Worm (Caenorhabditis elegans): ENCODE measurements around the gene cal-2.

The cal-2 gene

DNA sequence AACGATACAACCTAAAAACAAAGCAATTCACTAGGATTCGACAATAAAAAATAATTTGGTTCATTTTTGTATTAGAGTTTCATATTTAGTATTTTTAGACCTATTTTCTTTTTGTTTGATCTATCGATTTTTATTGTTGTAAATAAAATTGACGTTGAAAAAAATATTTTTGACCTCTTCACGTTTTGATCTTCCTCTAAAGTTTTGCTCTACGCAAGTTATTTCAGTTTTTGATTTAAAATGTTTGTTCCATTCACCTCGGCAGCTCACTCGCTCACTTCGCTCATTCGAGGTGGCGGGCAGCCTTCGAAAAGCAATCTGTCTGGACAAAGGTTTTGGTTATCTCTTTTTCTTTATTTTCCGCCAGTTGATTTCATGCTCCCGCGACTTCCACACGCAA is 29.8 kb upstream of the cal-2 start, which contains the start of gene enol-1 (continued):
- TF ChIP-seq ztf-22 (GFP tag; optimal IDR thresholded peaks at IDR 0.05) (no peak), F57C9.4 (tag; optimal IDR thresholded peaks at IDR 0.05) (no peak), dpl-1 (GFP tag; optimal IDR thresholded peaks at IDR 0.05) (peak; percentile 33)

DNA sequence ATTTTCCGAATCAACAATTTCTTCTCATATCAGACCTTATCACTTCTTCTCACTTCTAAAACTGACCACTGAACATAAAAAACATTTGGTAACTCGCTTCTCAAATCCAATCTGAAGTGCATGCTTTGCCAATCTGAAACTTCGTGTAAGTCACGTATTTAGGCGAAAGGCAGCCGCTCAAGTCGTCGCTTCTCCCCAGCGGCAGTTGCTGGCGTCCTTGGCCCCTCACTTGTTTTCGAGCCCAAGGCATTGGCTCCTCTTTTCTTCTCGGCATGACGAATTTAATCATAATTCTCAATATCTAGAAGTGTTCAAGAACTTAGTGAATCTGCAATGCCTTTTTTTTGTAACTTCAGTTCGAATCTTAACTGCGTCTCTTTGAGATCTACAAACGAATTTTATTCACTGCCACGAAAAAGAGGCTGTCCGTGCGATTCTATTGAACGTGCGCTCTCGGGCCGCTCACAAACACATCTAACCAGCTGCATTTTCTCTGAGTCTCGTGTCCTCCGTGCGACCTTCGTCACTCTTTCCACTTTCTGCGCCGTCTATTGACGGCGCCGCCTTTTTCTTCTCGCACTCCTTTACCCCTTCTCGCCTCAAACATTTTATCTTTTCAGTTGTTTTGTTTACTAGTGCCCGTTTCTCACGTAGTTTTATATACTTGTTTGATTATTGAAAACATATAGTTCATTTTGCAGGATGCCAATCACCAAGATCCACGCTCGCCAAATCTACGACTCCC is 28.9 kb upstream of the cal-2 start:
- no peak for TF ChIP-seq ets-4 (GFP tag; optimal IDR thresholded peaks at IDR 0.05)
- peak; percentile 51; the same call in 1 of the 2 replicates for TF ChIP-seq zfh-2 (GFP tag; conservative IDR thresholded peaks at IDR 0.05)
- no peak for TF ChIP-seq T07F8.4 (tag; optimal IDR thresholded peaks at IDR 0.05)
- TF ChIP-seq let-607 (tag; optimal IDR thresholded peaks at IDR 0.05) = peak in 1 of 2 experiments; percentile 19
- TF ChIP-seq snpc-4 (GFP tag; optimal IDR thresholded peaks at IDR 0.05) = no peak
- peak in 1 of 4 experiments; percentile 10 for TF ChIP-seq snpc-4 (tag; optimal IDR thresholded peaks at IDR 0.05)
- peak; percentile 61 for TF ChIP-seq ama-1 (optimal IDR thresholded peaks at IDR 0.05)
- no peak for TF ChIP-seq ama-1 (GFP tag; optimal IDR thresholded peaks at IDR 0.05)
- no peak for TF ChIP-seq cebp-2 (GFP tag; IDR thresholded peaks at IDR 0.05)
- peak; percentile 4; the same call in 1 of the 2 replicates for TF ChIP-seq egrh-3 (GFP tag; IDR thresholded peaks at IDR 0.05)
- TF ChIP-seq attf-5 (GFP tag; optimal IDR thresholded peaks at IDR 0.05) = no peak
- TF ChIP-seq hmg-1.2 (GFP tag; IDR thresholded peaks at IDR 0.05) = peak; percentile 44; the same call in 1 of the 2 replicates
- peak; percentile 19 for TF ChIP-seq ztf-18 (tag; optimal IDR thresholded peaks at IDR 0.05)
- TF ChIP-seq snpc-3.4 (tag; optimal IDR thresholded peaks at IDR 0.05) = no peak
- TF ChIP-seq ztf-25 (GFP tag; IDR thresholded peaks at IDR 0.05) = no peak
- 0 out of 2 replicates have a peak, but pooled peaks have one; percentile 18 for TF ChIP-seq mcd-1 (GFP tag; IDR thresholded peaks at IDR 0.05)
- no peak for TF ChIP-seq cebp-1 (GFP tag; IDR thresholded peaks at IDR 0.05)
- TF ChIP-seq cebp-1 (tag; optimal IDR thresholded peaks at IDR 0.05) = peak; percentile 41
- TF ChIP-seq ztf-6 (GFP tag; IDR thresholded peaks at IDR 0.05) = no peak
- TF ChIP-seq somi-1 (GFP tag; optimal IDR thresholded peaks at IDR 0.05) = no peak
- TF ChIP-seq nhr-80 (tag; optimal IDR thresholded peaks at IDR 0.05) = peak; percentile 61

DNA sequence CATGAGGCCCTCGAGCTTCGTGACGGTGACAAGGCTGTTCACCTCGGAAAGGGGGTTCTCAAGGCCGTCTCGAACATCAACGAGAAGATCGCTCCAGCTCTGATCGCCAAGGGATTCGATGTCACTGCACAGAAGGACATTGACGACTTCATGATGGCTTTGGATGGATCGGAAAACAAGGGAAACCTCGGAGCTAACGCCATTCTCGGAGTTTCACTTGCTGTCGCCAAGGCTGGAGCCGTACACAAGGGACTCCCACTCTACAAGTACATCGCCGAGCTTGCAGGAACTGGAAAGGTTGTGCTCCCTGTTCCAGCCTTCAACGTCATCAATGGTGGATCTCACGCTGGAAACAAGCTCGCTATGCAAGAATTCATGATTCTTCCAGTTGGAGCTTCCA is 28.1 kb upstream of the cal-2 start:
- TF ChIP-seq hsf-1 (GFP tag; IDR thresholded peaks at IDR 0.05) (0 out of 2 replicates have a peak, but pooled peaks have one; percentile 7), nhr-27 (tag; optimal IDR thresholded peaks at IDR 0.05) (no peak), egl-18 (GFP tag; IDR thresholded peaks at IDR 0.05) (0 out of 2 replicates have a peak, but pooled peaks have one; percentile 6), Y53G8AR.9 (GFP tag; conservative IDR thresholded peaks at IDR 0.05) (0 out of 2 replicates have a peak, but pooled peaks have one; percentile 3), K12H6.12 (tag; optimal IDR thresholded peaks at IDR 0.05) (no peak), tlf-1 (GFP tag; optimal IDR thresholded peaks at IDR 0.05) (no peak), zfh-2 (GFP tag; conservative IDR thresholded peaks at IDR 0.05) (peak; percentile 54; the same call in 1 of the 2 replicates), efl-1 (GFP tag; optimal IDR thresholded peaks at IDR 0.05) (no peak), ztf-22 (GFP tag; optimal IDR thresholded peaks at IDR 0.05) (no peak), somi-1 (GFP tag; optimal IDR thresholded peaks at IDR 0.05) (no peak)

DNA sequence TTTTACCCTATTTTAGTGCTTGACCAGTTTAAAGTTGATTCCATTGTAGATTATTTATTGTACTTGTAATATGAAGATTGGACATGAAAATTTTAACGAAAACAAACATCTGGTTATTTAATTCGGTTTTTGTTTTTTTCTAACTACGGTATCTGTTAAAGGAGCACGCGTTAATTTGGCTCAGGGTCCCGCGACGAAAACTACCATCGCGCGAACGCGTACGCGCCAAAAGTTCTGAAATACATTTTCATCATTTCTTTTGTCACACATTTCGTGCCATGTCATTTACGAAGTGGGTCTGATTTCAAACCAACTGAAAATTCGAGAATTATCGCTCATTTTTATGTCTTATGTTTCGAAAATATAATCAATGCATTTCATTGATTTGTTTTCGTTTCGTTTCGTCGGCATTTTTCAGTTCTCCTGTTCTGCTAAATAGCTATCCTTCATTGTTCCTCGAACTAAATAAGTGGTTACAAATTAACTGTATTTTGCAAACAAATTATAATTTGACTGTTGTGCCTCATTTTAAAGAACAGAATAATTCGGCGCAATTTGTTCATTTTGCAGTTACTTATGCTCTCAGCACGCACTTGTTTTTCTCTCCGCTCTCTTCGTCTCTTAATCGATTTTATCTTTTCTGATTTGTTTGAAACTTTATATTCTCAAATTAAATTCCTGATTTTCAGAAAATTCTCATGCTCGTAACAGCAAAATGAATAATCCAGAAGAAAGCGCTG is 26.7 kb upstream of the cal-2 start, which contains the start of gene T21B10.3:
T21B10.3 (plus strand) TSS at position 690 of the 740 bp plus-strand sequence.
- TF ChIP-seq dox-1 (GFP tag; IDR thresholded peaks at IDR 0.05) = peak; percentile 97
- TF ChIP-seq bed-1 (GFP tag; IDR thresholded peaks at IDR 0.05) = no peak
- peak; percentile 36 for TF ChIP-seq lin-40 (tag; optimal IDR thresholded peaks at IDR 0.05)
- TF ChIP-seq snpc-4 (GFP tag; optimal IDR thresholded peaks at IDR 0.05) = peak; percentile 72
- peak; percentile 7 to 72 (median 65) for TF ChIP-seq snpc-4 (tag; optimal IDR thresholded peaks at IDR 0.05)
- peak; percentile 87 for TF ChIP-seq attf-6 (GFP tag; IDR thresholded peaks at IDR 0.05)
- peak; percentile 80 for TF ChIP-seq F23B12.7 (tag; optimal IDR thresholded peaks at IDR 0.05; ENCODE audit: insufficient read depth)
- TF ChIP-seq nfya-1 (tag; optimal IDR thresholded peaks at IDR 0.05; ENCODE audit: borderline replicate concordance, insufficient read depth) = no peak
- TF ChIP-seq die-1 (tag; optimal IDR thresholded peaks at IDR 0.05) = peak; percentile 68
- TF ChIP-seq hmg-1.2 (GFP tag; IDR thresholded peaks at IDR 0.05) = peak; percentile 75
- TF ChIP-seq F52B5.7 (tag; optimal IDR thresholded peaks at IDR 0.05) = peak; percentile 89
- TF ChIP-seq nhr-27 (tag; optimal IDR thresholded peaks at IDR 0.05) = peak; percentile 28
- no peak for TF ChIP-seq ztf-3 (GFP tag; optimal IDR thresholded peaks at IDR 0.05)
- TF ChIP-seq egrh-3 (GFP tag; IDR thresholded peaks at IDR 0.05) = peak; percentile 31; the same call in 1 of the 2 replicates
- TF ChIP-seq Y95B8A.8 (GFP tag; IDR thresholded peaks at IDR 0.05) = peak; percentile 96

Data from whole organism, young adult.